Worm (Caenorhabditis elegans): Measurements from ENCODE around the gene Y37E11B.6.

Gene Y37E11B.6

ce11 chrIV:3642189-3642588 lies 43.1 kb upstream of the Y37E11B.6 start, which contains the start of gene CC8.3:
CC8.3 (minus strand) TSS chrIV:3642289.
- no peak for TF ChIP-seq ttx-3 (tag; optimal IDR thresholded peaks at IDR 0.05)
- TF ChIP-seq elt-2 (tag; optimal IDR thresholded peaks at IDR 0.05), result no peak

- TF ChIP-seq nhr-11 (tag; optimal IDR thresholded peaks at IDR 0.05) (no peak), ceh-9 (tag; optimal IDR thresholded peaks at IDR 0.05) (no peak), C08G9.2 (tag; optimal IDR thresholded peaks at IDR 0.05) (peak; percentile 22)
Measured at ce11 chrIV:3638250-3638926, 39.3 kb upstream of the Y37E11B.6 start.

- TF ChIP-seq pros-1 (tag; optimal IDR thresholded peaks at IDR 0.05), result peak; percentile 63
- no peak for TF ChIP-seq ceh-9 (tag; optimal IDR thresholded peaks at IDR 0.05)
- TF ChIP-seq C38D4.7 (GFP tag; optimal IDR thresholded peaks at IDR 0.05), result no peak
- no peak for TF ChIP-seq gmeb-2 (tag; optimal IDR thresholded peaks at IDR 0.05)
- no peak for TF ChIP-seq pax-1 (tag; optimal IDR thresholded peaks at IDR 0.05)
- TF ChIP-seq ttx-3 (tag; optimal IDR thresholded peaks at IDR 0.05), result no peak
- no peak for TF ChIP-seq eyg-1 (tag; optimal IDR thresholded peaks at IDR 0.05)
- TF ChIP-seq lin-11 (tag; optimal IDR thresholded peaks at IDR 0.05), result no peak
- peak; percentile 77 for TF ChIP-seq ceh-18 (tag; optimal IDR thresholded peaks at IDR 0.05)
- no peak for TF ChIP-seq hlh-13 (GFP tag; optimal IDR thresholded peaks at IDR 0.05)
- no peak for TF ChIP-seq tbx-7 (tag; optimal IDR thresholded peaks at IDR 0.05)
- TF ChIP-seq ceh-19 (GFP tag; optimal IDR thresholded peaks at IDR 0.05), result peak; percentile 32
- peak; percentile 61 for TF ChIP-seq tbx-2 (tag; optimal IDR thresholded peaks at IDR 0.05)
- TF ChIP-seq rnt-1 (tag; optimal IDR thresholded peaks at IDR 0.05), result peak; percentile 28
- peak; percentile 43 for TF ChIP-seq sdc-2 (tag; optimal IDR thresholded peaks at IDR 0.05)
- peak; percentile 41 for TF ChIP-seq ceh-2 (tag; optimal IDR thresholded peaks at IDR 0.05)
- no peak for TF ChIP-seq pha-2 (tag; optimal IDR thresholded peaks at IDR 0.05)
- TF ChIP-seq ceh-48 (tag; optimal IDR thresholded peaks at IDR 0.05), result no peak
- TF ChIP-seq ets-4 (tag; optimal IDR thresholded peaks at IDR 0.05), result peak; percentile 16
- peak; percentile 12 for TF ChIP-seq elt-2 (tag; optimal IDR thresholded peaks at IDR 0.05)
- TF ChIP-seq hlh-15 (tag; optimal IDR thresholded peaks at IDR 0.05), result no peak
- TF ChIP-seq C08G9.2 (tag; optimal IDR thresholded peaks at IDR 0.05), result peak; percentile 32
- no peak for TF ChIP-seq ahr-1 (tag; optimal IDR thresholded peaks at IDR 0.05)
- no peak for TF ChIP-seq hlh-8 (tag; optimal IDR thresholded peaks at IDR 0.05)
- TF ChIP-seq K09A11.1 (tag; optimal IDR thresholded peaks at IDR 0.05; ENCODE audit: insufficient read depth), result no peak
- peak; percentile 27 for TF ChIP-seq ref-2 (tag; optimal IDR thresholded peaks at IDR 0.05)
- peak; percentile 67 for TF ChIP-seq ceh-34 (tag; optimal IDR thresholded peaks at IDR 0.05)
- no peak for TF ChIP-seq fkh-10 (GFP tag; optimal IDR thresholded peaks at IDR 0.05)
- TF ChIP-seq Y22D7AL.16 (tag; optimal IDR thresholded peaks at IDR 0.05), result no peak
- no peak for TF ChIP-seq ztf-16 (tag; optimal IDR thresholded peaks at IDR 0.05)
- TF ChIP-seq zip-5 (tag; optimal IDR thresholded peaks at IDR 0.05), result no peak
- no peak for TF ChIP-seq fkh-6 (tag; optimal IDR thresholded peaks at IDR 0.05)
- peak; percentile 41 for TF ChIP-seq hlh-30 (tag; optimal IDR thresholded peaks at IDR 0.05; ENCODE audit: insufficient read depth)
- TF ChIP-seq lim-6 (tag; optimal IDR thresholded peaks at IDR 0.05), result no peak
- TF ChIP-seq sox-4 (tag; optimal IDR thresholded peaks at IDR 0.05), result no peak
- no peak for TF ChIP-seq ceh-14 (tag; optimal IDR thresholded peaks at IDR 0.05)
- no peak for TF ChIP-seq ceh-45 (GFP tag; IDR thresholded peaks at IDR 0.05)
- TF ChIP-seq pha-4 (tag; optimal IDR thresholded peaks at IDR 0.05), result no peak
- TF ChIP-seq sox-2 (GFP tag; IDR thresholded peaks at IDR 0.05), result no peak
- peak; percentile 64 for TF ChIP-seq ceh-31 (tag; optimal IDR thresholded peaks at IDR 0.05)
- TF ChIP-seq nfya-1 (tag; optimal IDR thresholded peaks at IDR 0.05), result peak; percentile 62
- TF ChIP-seq fax-1 (tag; optimal IDR thresholded peaks at IDR 0.05), result peak; percentile 21
- TF ChIP-seq madf-2 (tag; optimal IDR thresholded peaks at IDR 0.05), result no peak
- TF ChIP-seq syd-9 (tag; optimal IDR thresholded peaks at IDR 0.05), result peak; percentile 41
- no peak for TF ChIP-seq hlh-6 (tag; optimal IDR thresholded peaks at IDR 0.05)
- TF ChIP-seq unc-42 (tag; optimal IDR thresholded peaks at IDR 0.05), result peak; percentile 22
Measured at ce11 chrIV:3636528-3637129, 37.5 kb upstream of the Y37E11B.6 start, which contains the start of gene madf-9. madf-9 (plus strand) TSS chrIV:3637079.

All from whole organism, late embryonic.